Worm (Caenorhabditis elegans) whole organism, L1 larva: ENCODE measurements around the gene ZK1055.4.

Experiments
- C16A3.4 ChIP-seq: fragments of 150-350 bp; optimal IDR thresholded peaks from 2 replicates; lab custom pipeline; 2014; ENCODE audit warnings: missing biosample characterization, missing genetic modification characterization
- jun-1 ChIP-seq: fragments of 150-350 bp; optimal IDR thresholded peaks from 2 replicates; lab custom pipeline; 2014; ENCODE audit warnings: missing biosample characterization, missing genetic modification reagents, missing genetic modification characterization
- nhr-237 ChIP-seq: fragments of 150-350 bp; optimal IDR thresholded peaks from 2 replicates; lab custom pipeline; 2014; ENCODE audit warnings: missing biosample characterization, missing genetic modification characterization
- nhr-77 ChIP-seq: fragments of 150-350 bp; optimal IDR thresholded peaks from 2 replicates; lab custom pipeline; 2014; ENCODE audit warnings: missing biosample characterization, missing genetic modification characterization
- unc-130 ChIP-seq: fragments of 150-350 bp; optimal IDR thresholded peaks from 2 replicates; lab custom pipeline; 2017; ENCODE audit warnings: missing biosample characterization, missing genetic modification characterization, inconsistent platforms
- ztf-11 ChIP-seq, 2 experiments: sonication (generic microtip); optimal IDR thresholded peaks; 2 replicates each; lab custom pipeline; 2016 to 2017; ENCODE audit warnings: missing genetic modification characterization in 2 of 2, missing biosample characterization in 1 of 2, missing compliant biosample characterization in 1 of 2

ce11 chrV:6551707-6552390 is 30.0 kb upstream of the ZK1055.4 start, which contains the start of gene twk-10:
- peak; percentile 28 for TF ChIP-seq C16A3.4 (tag; lab: Kevin White, UChicago)
- no peak for TF ChIP-seq jun-1 (tag; lab: Kevin White, UChicago)
- no peak for TF ChIP-seq nhr-237
- TF ChIP-seq unc-130 (tag; lab: Kevin White, UChicago), result no peak
- peak; percentile 28 for TF ChIP-seq nhr-77
- TF ChIP-seq ztf-11 (tag; optimal IDR thresholded peaks at IDR 0.05; lab: Kevin White, UChicago), result no peak
